Worm (Caenorhabditis elegans) whole organism, L3 larva: Measurements from ENCODE around the gene R09E10.2.

Experiments
- R02D3.7 ChIP-seq: fragments of 150-350 bp; optimal IDR thresholded peaks from 2 replicates; lab custom pipeline; 2014; ENCODE audit warnings: missing biosample characterization, missing genetic modification characterization
- ZK546.5 ChIP-seq: sonication (generic microtip); optimal IDR thresholded peaks from 2 replicates; lab custom pipeline; 2017; ENCODE audit warnings: missing biosample characterization, missing genetic modification characterization
- aly-2 ChIP-seq: fragments of 150-350 bp; optimal IDR thresholded peaks from 2 replicates; lab custom pipeline; 2014; ENCODE audit warnings: missing biosample characterization, missing genetic modification characterization
- ama-1 ChIP-seq: fragments of 150-350 bp; optimal IDR thresholded peaks from 2 replicates; lab custom pipeline; 2018
- ceh-28 ChIP-seq: fragments of 150-350 bp; optimal IDR thresholded peaks from 2 replicates; lab custom pipeline; 2014; ENCODE audit warnings: missing biosample characterization, missing genetic modification reagents, missing genetic modification characterization
- ceh-82 ChIP-seq: fragments of 150-350 bp; optimal IDR thresholded peaks from 2 replicates; lab custom pipeline; 2014; ENCODE audit warnings: missing biosample characterization, missing genetic modification characterization
- ceh-9 ChIP-seq: sonication (generic microtip); optimal IDR thresholded peaks from 2 replicates; lab custom pipeline; 2018; ENCODE audit warnings: missing biosample characterization, missing genetic modification characterization
- daf-12 ChIP-seq: fragments of 150-350 bp; optimal IDR thresholded peaks from 2 replicates; lab custom pipeline; 2014; ENCODE audit warnings: missing biosample characterization, missing genetic modification reagents, missing genetic modification characterization
- egl-27 ChIP-seq: sonication (generic microtip); optimal IDR thresholded peaks from 4 replicates; lab custom pipeline; 2017; ENCODE audit warnings: missing biosample characterization, missing genetic modification reagents, missing genetic modification characterization
- egl-5 ChIP-seq: fragments of 150-350 bp; optimal IDR thresholded peaks from 2 replicates; lab custom pipeline; 2017; ENCODE audit warnings: missing biosample characterization, missing genetic modification reagents, missing genetic modification characterization, inconsistent platforms
- elt-3 ChIP-seq, 3 experiments: fragments of 150-350 bp in 1 of 3; sonication (generic microtip) in 2 of 3; optimal IDR thresholded peaks; 2 replicates in 2 of 3; 4 replicates in 1 of 3; lab custom pipeline; 2014 to 2017; ENCODE audit warnings: missing biosample characterization in 3 of 3, missing genetic modification characterization in 3 of 3
- eor-1 ChIP-seq, 2 experiments: fragments of 150-350 bp; optimal IDR thresholded peaks; 2 replicates each; lab custom pipeline; 2014 to 2018; ENCODE audit warnings: missing biosample characterization in 2 of 2, missing genetic modification characterization in 2 of 2
- fkh-2 ChIP-seq: fragments of 150-350 bp; optimal IDR thresholded peaks from 2 replicates; lab custom pipeline; 2014; ENCODE audit warnings: missing biosample characterization, missing genetic modification reagents, missing genetic modification characterization
- fos-1 ChIP-seq: fragments of 150-350 bp; optimal IDR thresholded peaks from 2 replicates; lab custom pipeline; 2014; ENCODE audit warnings: missing biosample characterization, missing genetic modification characterization
- hmg-11 ChIP-seq: sonication (generic microtip); optimal IDR thresholded peaks from 2 replicates; lab custom pipeline; 2016; ENCODE audit warnings: missing genetic modification characterization, missing compliant biosample characterization
- jun-1 ChIP-seq: fragments of 150-350 bp; optimal IDR thresholded peaks from 2 replicates; lab custom pipeline; 2014; ENCODE audit warnings: missing biosample characterization, missing genetic modification reagents, missing genetic modification characterization
- lin-15B ChIP-seq: fragments of 150-350 bp; optimal IDR thresholded peaks from 2 replicates; lab custom pipeline; 2014; ENCODE audit warnings: missing biosample characterization, missing genetic modification characterization
- lin-39 ChIP-seq: fragments of 150-350 bp; optimal IDR thresholded peaks from 2 replicates; lab custom pipeline; 2018; ENCODE audit warnings: missing biosample characterization, missing genetic modification reagents, missing genetic modification characterization
- mdl-1 ChIP-seq: fragments of 150-350 bp; optimal IDR thresholded peaks from 2 replicates; lab custom pipeline; 2014; ENCODE audit warnings: missing biosample characterization, missing genetic modification characterization
- nfya-1 ChIP-seq: sonication (generic microtip); optimal IDR thresholded peaks from 2 replicates; lab custom pipeline; 2017; ENCODE audit warnings: missing genetic modification characterization, mild to moderate bottlenecking, missing compliant biosample characterization, antibody characterized with exemption, moderate library complexity; ENCODE audit not compliant: insufficient read depth
- nhr-11 ChIP-seq: fragments of 150-350 bp; optimal IDR thresholded peaks from 2 replicates; lab custom pipeline; 2014; ENCODE audit warnings: missing biosample characterization, missing genetic modification characterization
- nhr-12 ChIP-seq: fragments of 150-350 bp; optimal IDR thresholded peaks from 2 replicates; lab custom pipeline; 2014; ENCODE audit warnings: missing biosample characterization, missing genetic modification characterization
- nhr-23 ChIP-seq: fragments of 150-350 bp; optimal IDR thresholded peaks from 2 replicates; lab custom pipeline; 2014; ENCODE audit warnings: missing biosample characterization, missing genetic modification reagents, missing genetic modification characterization
- nhr-237 ChIP-seq: fragments of 150-350 bp; optimal IDR thresholded peaks from 2 replicates; lab custom pipeline; 2014; ENCODE audit warnings: missing biosample characterization, missing genetic modification characterization
- nhr-25 ChIP-seq: sonication (generic microtip); optimal IDR thresholded peaks from 2 replicates; lab custom pipeline; 2017; ENCODE audit warnings: missing biosample characterization, missing genetic modification characterization
- nhr-28 ChIP-seq: fragments of 150-350 bp; optimal IDR thresholded peaks from 2 replicates; lab custom pipeline; 2014; ENCODE audit warnings: missing biosample characterization, missing genetic modification characterization
- nhr-43 ChIP-seq: sonication (generic microtip); optimal IDR thresholded peaks from 2 replicates; lab custom pipeline; 2016; ENCODE audit warnings: mild to moderate bottlenecking, missing genetic modification characterization, missing compliant biosample characterization; ENCODE audit not compliant: poor library complexity, severe bottlenecking
- nhr-67 ChIP-seq: fragments of 150-350 bp; optimal IDR thresholded peaks from 2 replicates; lab custom pipeline; 2014; ENCODE audit warnings: missing biosample characterization, missing genetic modification characterization
- nhr-76 ChIP-seq: fragments of 150-350 bp; sonication (generic microtip); optimal IDR thresholded peaks from 5 replicates; lab custom pipeline; 2014; ENCODE audit warnings: missing biosample characterization, missing genetic modification characterization
- pha-4 ChIP-seq: fragments of 150-350 bp; optimal IDR thresholded peaks from 2 replicates; lab custom pipeline; 2014; ENCODE audit warnings: missing biosample characterization, missing genetic modification reagents, missing genetic modification characterization
- pqm-1 ChIP-seq: fragments of 150-350 bp; optimal IDR thresholded peaks from 2 replicates; lab custom pipeline; 2017; ENCODE audit warnings: missing biosample characterization, missing genetic modification characterization, inconsistent platforms
- sea-2 ChIP-seq: fragments of 150-350 bp; sonication (generic microtip); optimal IDR thresholded peaks from 4 replicates; lab custom pipeline; 2014; ENCODE audit warnings: missing biosample characterization, missing genetic modification reagents, missing genetic modification characterization
- skn-1 ChIP-seq: fragments of 150-350 bp; optimal IDR thresholded peaks from 2 replicates; lab custom pipeline; 2014; ENCODE audit warnings: missing biosample characterization, missing genetic modification characterization
- snpc-4 ChIP-seq: fragments of 150-350 bp; optimal IDR thresholded peaks from 2 replicates; lab custom pipeline; 2014; ENCODE audit warnings: missing biosample characterization, missing genetic modification characterization
- unc-62 ChIP-seq: fragments of 150-350 bp; sonication (generic microtip); optimal IDR thresholded peaks from 4 replicates; lab custom pipeline; 2014; ENCODE audit warnings: missing biosample characterization, missing genetic modification reagents, missing genetic modification characterization
- ztf-11 ChIP-seq: fragments of 150-350 bp; optimal IDR thresholded peaks from 2 replicates; lab custom pipeline; 2014; ENCODE audit warnings: missing biosample characterization, missing genetic modification characterization
- ztf-4 ChIP-seq: fragments of 150-350 bp; optimal IDR thresholded peaks from 2 replicates; lab custom pipeline; 2014; ENCODE audit warnings: missing biosample characterization, missing genetic modification characterization

The R09E10.2 gene

DNA sequence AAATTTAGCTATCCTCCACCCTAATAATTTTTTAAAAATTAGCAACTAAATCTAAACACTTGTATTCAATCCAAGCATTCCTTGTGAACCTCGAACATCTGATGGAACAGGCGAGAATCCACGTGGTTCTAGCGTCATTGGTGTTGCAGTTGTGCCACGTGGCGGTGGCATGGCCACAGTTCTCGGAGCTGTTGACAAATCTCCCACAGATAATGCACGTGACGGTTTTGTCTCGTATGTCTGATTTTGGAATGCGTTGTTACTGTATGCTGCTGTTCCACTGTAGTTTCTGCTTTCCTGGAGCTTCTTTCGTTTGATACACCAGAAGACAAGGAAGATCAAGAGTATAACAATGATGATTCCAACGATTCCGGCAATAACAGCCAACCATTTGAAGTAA, 22.1 kb downstream of the R09E10.2 start:
- TF ChIP-seq snpc-4 (tag; lab: Kevin White, UChicago) (no peak), skn-1 (tag; lab: Kevin White, UChicago) (no peak), nhr-76 (tag; lab: Kevin White, UChicago) (no peak), aly-2 (tag; lab: Kevin White, UChicago) (no peak), elt-3 (tag; optimal IDR thresholded peaks at IDR 0.05; lab: Kevin White, UChicago) (no peak), jun-1 (no peak), unc-62 (GFP tag; lab: Kevin White, UChicago) (no peak), daf-12 (no peak), fkh-2 (no peak), ama-1 (no peak), egl-5 (tag; lab: Kevin White, UChicago) (no peak)

DNA sequence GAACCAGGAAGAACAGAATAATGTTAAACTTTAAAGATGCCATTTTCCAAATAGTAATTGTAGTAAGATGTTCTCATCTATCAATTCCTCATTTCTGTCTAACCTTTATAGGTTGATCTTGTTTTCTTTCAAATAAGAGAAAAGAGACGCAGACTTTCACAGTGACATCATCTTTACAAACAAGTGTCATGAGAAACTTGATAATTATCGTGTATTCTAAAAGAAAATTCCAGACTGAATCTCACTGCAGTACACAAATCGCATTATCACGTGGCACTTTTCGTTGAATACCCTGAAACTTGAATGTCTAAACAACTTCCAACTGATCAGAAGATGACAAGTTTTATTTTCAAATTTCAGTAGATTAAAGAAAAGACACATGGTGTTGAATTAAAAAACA, 23.0 kb downstream of the R09E10.2 start, which contains the start of gene R09E10.13:
Gene R09E10.13 (minus strand): TSS at position 61 of the 400 bp plus-strand sequence.
- TF ChIP-seq nhr-25 (tag; lab: Kevin White, UChicago) (peak; percentile 79), nhr-237 (tag; lab: Kevin White, UChicago) (no peak), nhr-43 (tag; lab: Kevin White, UChicago) (peak; percentile 71), nhr-67 (tag; lab: Kevin White, UChicago) (no peak), nhr-23 (tag; lab: Kevin White, UChicago) (peak; percentile 2), egl-5 (tag; lab: Kevin White, UChicago) (no peak), mdl-1 (no peak)
- TF ChIP-seq, all 47 proteins: peak for 3

DNA sequence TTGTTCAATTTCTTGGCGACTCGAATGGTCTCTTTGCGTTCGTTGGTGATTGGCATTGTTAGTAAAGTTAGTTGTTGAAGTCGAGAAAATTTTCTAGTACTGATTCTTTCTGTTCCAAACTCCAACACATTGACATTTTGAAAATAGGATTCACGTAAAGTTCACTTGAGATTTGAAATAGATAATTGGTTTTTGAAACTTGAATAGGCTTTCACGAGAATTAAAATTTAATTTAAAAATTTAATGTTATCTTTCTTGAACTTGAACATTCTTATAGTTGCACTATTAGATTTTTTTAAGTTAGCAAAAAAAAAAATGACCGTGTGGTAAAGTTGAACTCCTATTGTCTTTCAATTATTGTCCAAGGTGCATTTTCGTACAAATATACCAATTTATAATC, 24.1 kb downstream of the R09E10.2 start, which contains the start of gene R09E10.6:
Gene R09E10.6 (minus strand): TSS at position 101 of the 400 bp plus-strand sequence.
- TF ChIP-seq nhr-11 (tag; lab: Kevin White, UChicago) (no peak), pqm-1 (tag; lab: Kevin White, UChicago) (no peak), ceh-9 (no peak), aly-2 (tag; lab: Kevin White, UChicago) (no peak), elt-3 (tag; optimal IDR thresholded peaks at IDR 0.05; lab: Kevin White, UChicago) (no peak), ceh-82 (tag; lab: Kevin White, UChicago) (no peak), nhr-67 (tag; lab: Kevin White, UChicago) (no peak)

DNA sequence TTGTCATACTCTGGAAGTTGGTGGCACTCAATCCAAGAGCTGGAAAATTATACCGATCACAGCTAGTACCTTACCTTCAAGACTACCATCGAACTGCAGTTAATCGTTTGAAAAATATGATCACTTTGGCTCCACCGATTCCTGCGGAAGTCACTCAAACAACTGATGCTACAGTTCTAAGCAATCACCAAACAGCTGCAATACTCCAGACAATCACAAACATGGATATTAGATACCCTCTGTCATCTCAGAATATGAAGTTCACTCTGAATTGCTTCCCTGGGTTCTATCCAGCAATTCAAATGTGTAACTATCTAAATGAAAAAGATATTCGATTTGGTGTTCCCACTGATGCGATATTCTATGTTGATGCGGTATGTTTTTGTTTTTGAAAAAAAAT, 29.5 kb downstream of the R09E10.2 start:
- no peak for TF ChIP-seq sea-2 (GFP tag; lab: Kevin White, UChicago)

DNA sequence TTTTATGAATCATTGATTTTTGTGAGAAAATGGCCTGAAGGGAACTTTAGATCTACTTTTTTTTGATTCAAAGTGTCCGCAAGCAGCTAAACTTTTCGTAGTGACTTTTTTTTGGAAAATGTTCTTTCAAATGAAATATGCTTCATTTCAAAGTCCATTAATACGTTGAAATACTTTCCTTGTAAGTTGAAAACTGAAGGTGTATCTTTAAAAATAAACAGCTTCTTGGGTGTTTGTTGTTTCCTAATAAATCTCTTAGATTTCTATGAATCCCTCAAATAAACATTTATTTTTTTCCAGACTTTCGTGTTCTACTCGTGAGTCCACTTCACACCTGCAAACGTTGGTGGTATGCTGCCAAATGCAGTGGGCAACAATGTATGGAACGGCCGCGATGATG, 31.4 kb downstream of the R09E10.2 start, which contains the start of gene ebax-1:
Gene ebax-1 (plus strand): TSS at position 301 of the 400 bp plus-strand sequence.
- TF ChIP-seq eor-1 (tag; optimal IDR thresholded peaks at IDR 0.05; lab: Kevin White, UChicago) = no peak
- TF ChIP-seq ztf-11 (tag; lab: Kevin White, UChicago) = no peak
- no peak for TF ChIP-seq lin-15B
- no peak for TF ChIP-seq aly-2 (tag; lab: Kevin White, UChicago)
- TF ChIP-seq lin-39 (tag; lab: Kevin White, UChicago) = no peak
- no peak for TF ChIP-seq jun-1
- no peak for TF ChIP-seq pha-4
- no peak for TF ChIP-seq daf-12
- no peak for TF ChIP-seq pqm-1 (tag; lab: Kevin White, UChicago)
- no peak for TF ChIP-seq nhr-12 (tag; lab: Kevin White, UChicago)

DNA sequence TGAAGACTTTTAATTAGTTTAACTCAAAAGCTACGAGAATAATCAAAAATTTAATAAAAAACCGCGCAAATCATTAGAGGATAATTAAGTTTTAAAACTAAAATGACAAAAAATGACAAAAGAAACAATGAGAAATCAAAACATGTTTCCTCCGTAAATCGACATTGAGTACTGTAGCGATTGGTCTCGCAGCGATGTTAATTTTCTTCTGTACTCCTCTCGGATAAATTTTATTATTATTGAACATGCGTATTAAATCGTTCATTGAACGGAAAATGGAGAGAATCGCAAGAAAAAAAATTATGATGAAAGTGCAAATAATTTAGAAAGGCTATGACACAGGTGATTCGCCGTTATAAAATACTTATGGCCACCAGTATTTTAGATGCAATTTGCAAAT, 32.8 kb downstream of the R09E10.2 start:
- TF ChIP-seq R02D3.7 (tag; lab: Kevin White, UChicago) (no peak), egl-5 (tag; lab: Kevin White, UChicago) (no peak)
- TF ChIP-seq, all 47 proteins: peak for 0

DNA sequence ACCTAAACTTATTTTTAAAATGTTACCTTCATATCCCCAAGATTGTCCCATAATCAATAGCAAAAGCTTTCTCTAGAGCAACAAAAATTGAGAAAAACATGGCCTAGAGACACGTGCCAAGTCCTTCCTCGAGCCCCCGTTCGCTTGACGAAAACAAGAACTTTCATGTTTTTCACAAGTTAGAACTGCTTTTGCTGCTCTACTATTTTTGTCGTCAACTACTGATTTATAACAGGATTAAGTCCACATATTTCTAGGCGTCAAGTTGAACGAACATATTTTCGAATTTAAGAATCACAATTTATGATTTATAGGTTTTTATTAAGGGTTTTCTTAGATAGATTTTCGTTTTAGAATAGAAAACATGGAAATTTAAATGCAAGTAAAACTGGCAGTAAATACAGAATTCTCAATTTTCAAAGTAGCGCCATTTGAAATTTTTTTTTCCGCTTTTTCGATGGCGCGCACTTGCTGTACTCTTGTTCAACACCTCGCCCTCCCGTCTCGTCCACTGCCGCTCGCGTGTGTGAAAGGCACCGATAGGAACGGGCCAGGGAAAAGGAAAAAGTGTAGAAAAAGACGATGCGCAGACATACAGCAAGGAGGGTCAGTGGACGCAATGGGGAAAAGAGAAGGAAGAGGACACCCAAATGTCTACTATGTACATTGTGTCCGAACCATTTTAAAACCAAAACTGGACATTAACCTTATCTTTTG, 33.7 kb downstream of the R09E10.2 start, which contains the start of gene rad-51:
Gene rad-51 (minus strand): TSS at position 51 of the 717 bp plus-strand sequence.
- TF ChIP-seq ceh-82 (tag; lab: Kevin White, UChicago) (no peak), R02D3.7 (tag; lab: Kevin White, UChicago) (no peak), egl-27 (tag; lab: Kevin White, UChicago) (peak; percentile 9), nfya-1 (tag; lab: Kevin White, UChicago) (peak; percentile 86), ZK546.5 (tag; lab: Kevin White, UChicago) (no peak), aly-2 (tag; lab: Kevin White, UChicago) (no peak), fkh-2 (no peak), sea-2 (GFP tag; lab: Kevin White, UChicago) (no peak), skn-1 (tag; lab: Kevin White, UChicago) (no peak), hmg-11 (tag; lab: Kevin White, UChicago) (peak; percentile 88), pqm-1 (tag; lab: Kevin White, UChicago) (peak; percentile 29), ama-1 (no peak), ceh-28 (tag; lab: Kevin White, UChicago) (no peak), fos-1 (tag; lab: Kevin White, UChicago) (no peak), nhr-28 (tag; lab: Kevin White, UChicago) (no peak), pha-4 (peak; percentile 88), mdl-1 (no peak), nhr-76 (tag; lab: Kevin White, UChicago) (no peak), jun-1 (no peak), nhr-12 (tag; lab: Kevin White, UChicago) (no peak), nhr-237 (tag; lab: Kevin White, UChicago) (no peak), ceh-9 (no peak), ztf-4 (tag; lab: Kevin White, UChicago) (no peak)
